Fruit fly (Drosophila melanogaster) whole organism, embryonic: ENCODE results near the gene PIP82.

Experiments
- Antp ChIP-seq: fragments of 200-800 bp; sonication (Bioruptor generic); optimal IDR thresholded peaks from 3 replicates; lab custom pipeline; 2016; ENCODE audit warnings: missing biosample characterization, missing genetic modification characterization
- Atf-2 ChIP-seq: fragments of 200-800 bp; sonication (Bioruptor generic); optimal IDR thresholded peaks from 2 replicates; lab custom pipeline; 2016; ENCODE audit warnings: missing biosample characterization, missing genetic modification characterization
- BtbVII ChIP-seq: fragments of 200-800 bp; sonication (Bioruptor generic); optimal IDR thresholded peaks from 3 replicates; lab custom pipeline; 2017; ENCODE audit warnings: missing biosample characterization, mild to moderate bottlenecking, missing genetic modification characterization
- CG11723 ChIP-seq: fragments of 200-800 bp; sonication (Bioruptor generic); optimal IDR thresholded peaks from 2 replicates; lab custom pipeline; 2017; ENCODE audit warnings: missing biosample characterization, mild to moderate bottlenecking, missing genetic modification characterization
- CG13287 ChIP-seq: fragments of 200-800 bp; sonication (Bioruptor generic); IDR thresholded peaks from 2 replicates; pipeline ENCODE4 v1.3.6; 2022; ENCODE audit warnings: missing biosample characterization, missing genetic modification characterization; ENCODE audit not compliant: partially characterized antibody
- CG14014 ChIP-seq: fragments of 200-800 bp; sonication (Bioruptor generic); IDR thresholded peaks from 2 replicates; pipeline ENCODE4 v1.3.6; 2022; ENCODE audit warnings: missing biosample characterization, missing genetic modification characterization
- CG14860 ChIP-seq: fragments of 200-800 bp; sonication (Bioruptor generic); IDR thresholded peaks from 3 replicates; pipeline ENCODE4 v1.3.6; 2022; ENCODE audit warnings: missing biosample characterization, missing genetic modification characterization; ENCODE audit not compliant: partially characterized antibody
- CG2116 ChIP-seq: fragments of 200-800 bp; sonication (Bioruptor generic); optimal IDR thresholded peaks from 3 replicates; lab custom pipeline; 2018; ENCODE audit warnings: missing biosample characterization, mild to moderate bottlenecking, missing genetic modification characterization
- CG2199 ChIP-seq: fragments of 200-800 bp; sonication (Bioruptor generic); IDR thresholded peaks from 3 replicates; pipeline ENCODE4 v1.3.6; 2022; ENCODE audit warnings: missing biosample characterization, missing genetic modification characterization
- CG2202 ChIP-seq: fragments of 200-800 bp; sonication (Bioruptor generic); optimal IDR thresholded peaks from 2 replicates; lab custom pipeline; 2018; ENCODE audit warnings: missing biosample characterization, mild to moderate bottlenecking, missing genetic modification characterization
- CG31365 ChIP-seq: fragments of 200-800 bp; sonication (Bioruptor generic); optimal IDR thresholded peaks from 2 replicates; lab custom pipeline; 2018; ENCODE audit warnings: missing biosample characterization, mild to moderate bottlenecking, missing genetic modification characterization
- CG34376 ChIP-seq: fragments of 200-800 bp; sonication (Bioruptor generic); optimal IDR thresholded peaks from 2 replicates; lab custom pipeline; 2018; ENCODE audit warnings: missing biosample characterization, mild to moderate bottlenecking, missing genetic modification characterization
- CG4404 ChIP-seq: fragments of 200-800 bp; sonication (Bioruptor generic); IDR thresholded peaks from 2 replicates; pipeline ENCODE4 v1.3.6; 2022; ENCODE audit warnings: missing biosample characterization, missing genetic modification characterization
- CG6175 ChIP-seq: fragments of 200-800 bp; sonication (Bioruptor generic); IDR thresholded peaks from 3 replicates; pipeline ENCODE4 v1.3.6; 2022; ENCODE audit warnings: missing biosample characterization, missing genetic modification characterization
- CG6272 ChIP-seq: fragments of 200-800 bp; sonication (Bioruptor generic); IDR thresholded peaks from 2 replicates; pipeline ENCODE4 v1.3.6; 2022; ENCODE audit warnings: missing biosample characterization, missing genetic modification characterization
- CG6791 ChIP-seq: fragments of 200-800 bp; sonication (Bioruptor generic); IDR thresholded peaks from 3 replicates; pipeline ENCODE4 v1.3.6; 2022; ENCODE audit warnings: missing biosample characterization, missing genetic modification characterization; ENCODE audit not compliant: partially characterized antibody
- CG7556 ChIP-seq: fragments of 200-800 bp; sonication (Bioruptor generic); optimal IDR thresholded peaks from 2 replicates; lab custom pipeline; 2017; ENCODE audit warnings: missing biosample characterization, mild to moderate bottlenecking, missing genetic modification characterization
- CG8089 ChIP-seq: fragments of 200-800 bp; sonication (Bioruptor generic); optimal IDR thresholded peaks from 3 replicates; lab custom pipeline; 2016; ENCODE audit warnings: missing biosample characterization, missing genetic modification characterization
- CTCF ChIP-seq: fragments of 200-800 bp; sonication (Bioruptor generic); optimal IDR thresholded peaks from 2 replicates; lab custom pipeline; 2017; ENCODE audit warnings: missing biosample characterization, mild to moderate bottlenecking, missing genetic modification characterization, moderate library complexity
- Doc3 ChIP-seq: fragments of 200-800 bp; sonication (Bioruptor generic); IDR thresholded peaks from 3 replicates; pipeline ENCODE4 v1.3.6; 2022; ENCODE audit warnings: missing biosample characterization, missing genetic modification characterization; ENCODE audit not compliant: partially characterized antibody
- Dref ChIP-seq: fragments of 200-800 bp; sonication (Bioruptor generic); IDR thresholded peaks from 2 replicates; pipeline ENCODE4 v1.3.6; 2022; ENCODE audit warnings: missing biosample characterization, missing genetic modification characterization
- E2f2 ChIP-seq: fragments of 200-800 bp; sonication (Bioruptor generic); IDR thresholded peaks from 2 replicates; pipeline ENCODE4 v1.3.6; 2022; ENCODE audit warnings: missing biosample characterization, missing genetic modification characterization
- HLH4C ChIP-seq: fragments of 200-800 bp; sonication (Bioruptor generic); IDR thresholded peaks from 3 replicates; pipeline ENCODE4 v1.3.6; 2022; ENCODE audit warnings: missing biosample characterization, missing genetic modification characterization; ENCODE audit not compliant: partially characterized antibody
- MESR4 ChIP-seq: fragments of 200-800 bp; sonication (Bioruptor generic); optimal IDR thresholded peaks from 2 replicates; lab custom pipeline; 2018; ENCODE audit warnings: missing biosample characterization, mild to moderate bottlenecking, missing genetic modification characterization, moderate library complexity
- Mad ChIP-seq: fragments of 200-800 bp; sonication (Bioruptor generic); optimal IDR thresholded peaks from 2 replicates; lab custom pipeline; 2016; ENCODE audit warnings: missing biosample characterization, missing genetic modification characterization
- NC2β ChIP-seq: fragments of 200-800 bp; sonication (Bioruptor generic); optimal IDR thresholded peaks from 2 replicates; lab custom pipeline; 2016; ENCODE audit warnings: missing biosample characterization, missing genetic modification characterization
- NFAT ChIP-seq: fragments of 200-800 bp; sonication (Bioruptor generic); IDR thresholded peaks from 2 replicates; pipeline ENCODE4 v1.3.6; 2022; ENCODE audit warnings: missing biosample characterization, missing genetic modification characterization
- NK7.1 ChIP-seq: fragments of 200-800 bp; sonication (Bioruptor generic); optimal IDR thresholded peaks from 3 replicates; lab custom pipeline; 2016; ENCODE audit warnings: missing biosample characterization, missing genetic modification characterization
- Opbp ChIP-seq: fragments of 200-800 bp; sonication (Bioruptor generic); IDR thresholded peaks from 3 replicates; pipeline ENCODE4 v1.3.6; 2022; ENCODE audit warnings: missing biosample characterization, missing genetic modification characterization; ENCODE audit not compliant: partially characterized antibody
- Pdp1 ChIP-seq, 2 experiments: fragments of 200-800 bp; sonication (Bioruptor generic); optimal IDR thresholded peaks; 3 replicates each; lab custom pipeline; 2016; ENCODE audit warnings: missing biosample characterization in 2 of 2, missing genetic modification characterization in 2 of 2, mild to moderate bottlenecking in 1 of 2, moderate library complexity in 1 of 2
- Scr ChIP-seq: fragments of 200-800 bp; sonication (Bioruptor generic); IDR thresholded peaks from 2 replicates; pipeline ENCODE4 v1.3.6; 2022; ENCODE audit warnings: missing biosample characterization, missing genetic modification characterization; ENCODE audit not compliant: partially characterized antibody
- Sry-δ ChIP-seq: fragments of 200-800 bp; sonication (Bioruptor generic); optimal IDR thresholded peaks from 2 replicates; lab custom pipeline; 2016; ENCODE audit warnings: missing biosample characterization, missing genetic modification characterization
- Stat92E ChIP-seq, 3 experiments: fragments of >200 bp in 2 of 3; fragments of 200-800 bp in 1 of 3; sonication (Bioruptor generic) in 1 of 3; optimal IDR thresholded peaks; 2 replicates each; lab custom pipeline; 2017 to 2019; ENCODE audit warnings: missing biosample characterization in 3 of 3, missing genetic modification characterization in 3 of 3, mild to moderate bottlenecking in 1 of 3, moderate library complexity in 1 of 3
- bab2 ChIP-seq: fragments of 200-800 bp; sonication (Bioruptor generic); optimal IDR thresholded peaks from 2 replicates; lab custom pipeline; 2016; ENCODE audit warnings: missing biosample characterization, missing genetic modification characterization
- bcd ChIP-seq: fragments of 200-800 bp; sonication (Bioruptor generic); optimal IDR thresholded peaks from 2 replicates; lab custom pipeline; 2017; ENCODE audit warnings: missing biosample characterization, mild to moderate bottlenecking, missing genetic modification characterization
- br ChIP-seq: fragments of >200 bp; optimal IDR thresholded peaks from 2 replicates; lab custom pipeline; 2017
- cato ChIP-seq: fragments of 200-800 bp; sonication (Bioruptor generic); optimal IDR thresholded peaks from 2 replicates; lab custom pipeline; 2016; ENCODE audit warnings: missing biosample characterization, missing genetic modification characterization, borderline replicate concordance
- caup ChIP-seq: fragments of 200-800 bp; sonication (Bioruptor generic); optimal IDR thresholded peaks from 3 replicates; lab custom pipeline; 2017; ENCODE audit warnings: missing biosample characterization, mild to moderate bottlenecking, missing genetic modification characterization, moderate library complexity; ENCODE audit not compliant: severe bottlenecking
- cg ChIP-seq: fragments of 200-800 bp; sonication (Bioruptor generic); optimal IDR thresholded peaks from 3 replicates; lab custom pipeline; 2019; ENCODE audit warnings: missing biosample characterization, mild to moderate bottlenecking, missing genetic modification characterization, moderate library complexity
- dm ChIP-seq: fragments of 200-800 bp; sonication (Bioruptor generic); optimal IDR thresholded peaks from 3 replicates; lab custom pipeline; 2016; ENCODE audit warnings: missing biosample characterization, missing genetic modification characterization
- ems ChIP-seq: fragments of 200-800 bp; sonication (Bioruptor generic); optimal IDR thresholded peaks from 3 replicates; lab custom pipeline; 2016; ENCODE audit warnings: missing biosample characterization, missing genetic modification characterization
- gcm ChIP-seq: fragments of 200-800 bp; sonication (Bioruptor generic); optimal IDR thresholded peaks from 2 replicates; lab custom pipeline; 2019; ENCODE audit warnings: missing biosample characterization, mild to moderate bottlenecking, missing genetic modification characterization, moderate library complexity
- gfzf ChIP-seq: fragments of 200-800 bp; sonication (Bioruptor generic); optimal IDR thresholded peaks from 2 replicates; lab custom pipeline; 2016; ENCODE audit warnings: missing biosample characterization, mild to moderate bottlenecking, missing genetic modification characterization, moderate library complexity
- ind ChIP-seq: fragments of 200-800 bp; sonication (Bioruptor generic); optimal IDR thresholded peaks from 3 replicates; lab custom pipeline; 2016; ENCODE audit warnings: missing biosample characterization, missing genetic modification characterization
- inv ChIP-seq: fragments of 200-800 bp; sonication (Bioruptor generic); IDR thresholded peaks from 2 replicates; pipeline ENCODE4 v1.3.6; 2022; ENCODE audit warnings: missing biosample characterization, missing genetic modification characterization; ENCODE audit not compliant: partially characterized antibody
- nerfin-2 ChIP-seq: fragments of 200-800 bp; sonication (Bioruptor generic); IDR thresholded peaks from 2 replicates; pipeline ENCODE4 v1.3.6; 2022; ENCODE audit warnings: missing biosample characterization, missing genetic modification characterization; ENCODE audit not compliant: partially characterized antibody
- pzg ChIP-seq: fragments of 200-800 bp; sonication (Bioruptor generic); optimal IDR thresholded peaks from 3 replicates; lab custom pipeline; 2018; ENCODE audit warnings: missing biosample characterization, mild to moderate bottlenecking, missing genetic modification characterization, moderate library complexity
- sd ChIP-seq: fragments of 200-800 bp; sonication (Bioruptor generic); optimal IDR thresholded peaks from 3 replicates; lab custom pipeline; 2018; ENCODE audit warnings: missing biosample characterization, mild to moderate bottlenecking, missing genetic modification characterization, moderate library complexity
- sisA ChIP-seq: fragments of 200-800 bp; sonication (Bioruptor generic); IDR thresholded peaks from 2 replicates; pipeline ENCODE4 v1.3.6; 2022; ENCODE audit warnings: missing biosample characterization, missing genetic modification characterization
- stwl ChIP-seq: fragments of 200-800 bp; sonication (Bioruptor generic); optimal IDR thresholded peaks from 3 replicates; lab custom pipeline; 2018; ENCODE audit warnings: missing biosample characterization, mild to moderate bottlenecking, missing genetic modification characterization, moderate library complexity
- zen ChIP-seq: fragments of 200-800 bp; sonication (Bioruptor generic); optimal IDR thresholded peaks from 3 replicates; lab custom pipeline; 2018; ENCODE audit warnings: missing biosample characterization, mild to moderate bottlenecking, missing genetic modification characterization, moderate library complexity

Gene PIP82

dm6 chrX:8558762-8559172, 29.3 kb upstream of the PIP82 start, which contains the start of gene IntS4 (continued):
- TF ChIP-seq NK7.1 (no peak), cato (no peak), ind (peak; percentile 76), NC2β (GFP tag; lab: Kevin White, UChicago) (no peak), Pdp1 (GFP tag; optimal IDR thresholded peaks at IDR 0.05; lab: Kevin White, UChicago) (peak in 1 of 2 experiments; percentile 56), sisA (GFP tag; lab: Robert Waterston, UW) (peak; percentile 39; the same call in 1 of the 2 replicates), CG11723 (no peak), BtbVII (GFP tag; lab: Kevin White, UChicago) (peak; percentile 17), gcm (GFP tag; lab: Kevin White, UChicago) (peak; percentile 29), pzg (GFP tag; lab: Kevin White, UChicago) (peak; percentile 59), caup (no peak), Stat92E (GFP tag; optimal IDR thresholded peaks at IDR 0.05; lab: Kevin White, UChicago) (peak in 1 of 3 experiments; percentile 39), CG31365 (tag; lab: Kevin White, UChicago) (no peak), CG2199 (no peak), HLH4C (GFP tag; lab: Robert Waterston, UW) (peak; percentile 92), ems (GFP tag; lab: Kevin White, UChicago) (peak; percentile 46), Atf-2 (no peak), Antp (peak; percentile 12), CG8089 (GFP tag; lab: Kevin White, UChicago) (no peak), bcd (GFP tag; lab: Kevin White, UChicago) (no peak), CG6272 (GFP tag; lab: Robert Waterston, UW) (peak; percentile 75), sd (tag; lab: Kevin White, UChicago) (no peak), CG6175 (GFP tag; lab: Robert Waterston, UW) (no peak), Mad (GFP tag; lab: Kevin White, UChicago) (peak; percentile 46), CG4404 (GFP tag; lab: Robert Waterston, UW) (peak; percentile 58), br (no peak), CG34376 (GFP tag; lab: Kevin White, UChicago) (peak; percentile 29), zen (tag; lab: Kevin White, UChicago) (peak; percentile 63), dm (GFP tag; lab: Kevin White, UChicago) (peak; percentile 7), CG2202 (tag; lab: Kevin White, UChicago) (peak; percentile 5), gfzf (GFP tag; lab: Kevin White, UChicago) (peak; percentile 4), Doc3 (GFP tag; lab: Robert Waterston, UW) (peak; percentile 96)

dm6 chrX:8554303-8554702, 24.8 kb upstream of the PIP82 start:
- TF ChIP-seq NFAT (GFP tag; lab: Robert Waterston, UW) (no peak), MESR4 (GFP tag; lab: Kevin White, UChicago) (no peak), E2f2 (peak; percentile 38; the same call in 1 of the 2 replicates), Scr (GFP tag; lab: Robert Waterston, UW) (peak; percentile 27), Opbp (GFP tag; lab: Robert Waterston, UW) (peak; percentile 26; the same call in 1 of the 3 replicates), inv (peak; percentile 39), CTCF (peak; percentile 70), Sry-δ (peak; percentile 35), CG2116 (peak; percentile 11), CG14860 (peak; percentile 60; the same call in 2 of the 3 replicates), CG6791 (GFP tag; lab: Robert Waterston, UW) (peak; percentile 65), Dref (GFP tag; lab: Robert Waterston, UW) (peak; percentile 56), stwl (tag; lab: Kevin White, UChicago) (peak; percentile 71), CG13287 (GFP tag; lab: Robert Waterston, UW) (peak; percentile 34), bab2 (GFP tag; lab: Kevin White, UChicago) (no peak), CG7556 (GFP tag; lab: Kevin White, UChicago) (no peak), nerfin-2 (peak; percentile 52; the same call in 1 of the 2 replicates), cg (GFP tag; lab: Kevin White, UChicago) (peak; percentile 6), CG14014 (GFP tag; lab: Robert Waterston, UW) (no peak)
